Worm (Caenorhabditis elegans) whole organism, early embryonic: ENCODE results near the gene T12D8.9.

ENCODE experiments used
- B0310.2 ChIP-seq: sonication (generic microtip); optimal IDR thresholded peaks from 2 replicates; lab custom pipeline; 2016; ENCODE audit warnings: mild to moderate bottlenecking, missing genetic modification characterization, missing compliant biosample characterization
- aly-1 ChIP-seq: sonication (generic microtip); optimal IDR thresholded peaks from 2 replicates; lab custom pipeline; 2016; ENCODE audit warnings: missing genetic modification characterization, missing compliant biosample characterization
- ama-1 ChIP-seq: fragments of 150-350 bp; optimal IDR thresholded peaks from 2 replicates; lab custom pipeline; 2014
- ceh-13 ChIP-seq: fragments of 200-800 bp; sonication (Bioruptor generic); optimal IDR thresholded peaks from 2 replicates; lab custom pipeline; 2018; ENCODE audit warnings: mild to moderate bottlenecking, missing genetic modification characterization, missing compliant biosample characterization
- ceh-36 ChIP-seq: sonication (generic microtip); optimal IDR thresholded peaks from 2 replicates; lab custom pipeline; 2016; ENCODE audit warnings: missing genetic modification characterization, inconsistent platforms, missing compliant biosample characterization
- ets-7 ChIP-seq: sonication (generic microtip); optimal IDR thresholded peaks from 2 replicates; lab custom pipeline; 2016; ENCODE audit warnings: missing genotype, missing genetic modification characterization, missing compliant biosample characterization
- flt-1 ChIP-seq: fragments of 200-800 bp; sonication (Bioruptor generic); IDR thresholded peaks from 2 replicates; pipeline ENCODE4 v1.3.6; 2022; ENCODE audit warnings: missing genetic modification characterization, missing compliant biosample characterization
- hmg-4 ChIP-seq: fragments of 200-800 bp; sonication (Bioruptor generic); optimal IDR thresholded peaks from 2 replicates; lab custom pipeline; 2018; ENCODE audit warnings: mild to moderate bottlenecking, missing genetic modification characterization, missing compliant biosample characterization
- pes-1 ChIP-seq: fragments of 200-800 bp; sonication (Bioruptor generic); IDR thresholded peaks from 2 replicates; pipeline ENCODE4 v1.3.6; 2022; ENCODE audit warnings: missing genetic modification reagents, missing genetic modification characterization, missing compliant biosample characterization
- scrt-1 ChIP-seq: fragments of 200-800 bp; sonication (Bioruptor generic); IDR thresholded peaks from 2 replicates; pipeline ENCODE4 v1.3.6; 2022; ENCODE audit warnings: missing genetic modification characterization, missing compliant biosample characterization
- tbx-11 ChIP-seq: fragments of 200-800 bp; sonication (Bioruptor generic); IDR thresholded peaks from 2 replicates; pipeline ENCODE4 v1.3.6; 2022; ENCODE audit warnings: missing genetic modification characterization, missing compliant biosample characterization
- tbx-37 ChIP-seq: fragments of 200-800 bp; sonication (Bioruptor generic); conservative IDR thresholded peaks from 2 replicates; pipeline ENCODE4 v1.3.6; 2022; ENCODE audit warnings: missing genetic modification reagents, missing genetic modification characterization, missing compliant biosample characterization
- tra-4 ChIP-seq: sonication (generic microtip); optimal IDR thresholded peaks from 2 replicates; lab custom pipeline; 2017; ENCODE audit warnings: missing genetic modification characterization, missing compliant biosample characterization

DNA sequence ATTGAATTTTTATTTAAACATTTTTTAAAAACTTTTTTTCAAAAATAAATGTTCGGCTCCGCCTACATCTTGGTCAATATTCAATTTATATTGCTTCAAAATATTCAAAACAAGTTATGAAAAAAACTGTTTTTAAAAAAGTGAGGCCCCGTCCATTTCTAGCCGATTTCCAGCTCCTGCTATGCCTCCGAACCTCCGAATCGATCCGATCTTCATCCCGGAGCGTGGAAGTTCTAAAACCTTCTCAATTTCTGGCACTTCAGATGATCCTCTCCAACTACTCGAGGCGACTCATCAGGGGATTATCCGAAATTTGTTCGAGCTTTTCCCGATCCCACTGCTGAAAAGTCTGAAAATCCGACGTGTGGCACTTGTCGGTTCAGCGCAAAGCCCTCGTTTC lies 2.7 kb upstream of the T12D8.9 start:
- no peak for TF ChIP-seq scrt-1 (GFP tag; lab: Robert Waterston, UW)
- TF ChIP-seq tra-4 (tag; lab: Kevin White, UChicago) = no peak
- TF ChIP-seq tbx-11 (GFP tag; lab: Robert Waterston, UW) = no peak
- no peak for TF ChIP-seq tbx-37 (GFP tag; lab: Robert Waterston, UW)
- no peak for TF ChIP-seq ama-1 (lab: Kevin White, UChicago)
- no peak for TF ChIP-seq ets-7 (tag; lab: Kevin White, UChicago)
- no peak for TF ChIP-seq flt-1 (GFP tag; lab: Robert Waterston, UW)
- no peak for TF ChIP-seq ceh-36
- TF ChIP-seq hmg-4 (GFP tag; lab: Kevin White, UChicago) = no peak
- no peak for TF ChIP-seq aly-1 (tag; lab: Kevin White, UChicago)
- TF ChIP-seq pes-1 (GFP tag; lab: Robert Waterston, UW) = no peak
- no peak for TF ChIP-seq ceh-13
- TF ChIP-seq B0310.2 = no peak
